Worm (Caenorhabditis elegans) whole organism, L3 larva: Measurements from ENCODE around the gene C36C9.11.
"Not testable (repeated sequence)": the region's sequence is repeated elsewhere in the genome, so short reads cannot be mapped to it uniquely, and the experiment has no call there.

Experiments used
- R02D3.7 ChIP-seq: fragments of 150-350 bp; optimal IDR thresholded peaks from 2 replicates; lab custom pipeline; 2014; ENCODE audit warnings: missing biosample characterization, missing genetic modification characterization
- ama-1 ChIP-seq: fragments of 150-350 bp; optimal IDR thresholded peaks from 2 replicates; lab custom pipeline; 2018
- elt-3 ChIP-seq, 3 experiments: fragments of 150-350 bp in 1 of 3; sonication (generic microtip) in 2 of 3; optimal IDR thresholded peaks; 2 replicates in 2 of 3; 4 replicates in 1 of 3; lab custom pipeline; 2014 to 2017; ENCODE audit warnings: missing biosample characterization in 3 of 3, missing genetic modification characterization in 3 of 3
- fkh-10 ChIP-seq: sonication (generic microtip); optimal IDR thresholded peaks from 2 replicates; lab custom pipeline; 2017; ENCODE audit warnings: missing biosample characterization, missing genetic modification reagents, missing genetic modification characterization
- nfya-1 ChIP-seq: sonication (generic microtip); optimal IDR thresholded peaks from 2 replicates; lab custom pipeline; 2017; ENCODE audit warnings: missing genetic modification characterization, mild to moderate bottlenecking, missing compliant biosample characterization, antibody characterized with exemption, moderate library complexity; ENCODE audit not compliant: insufficient read depth
- nhr-11 ChIP-seq: fragments of 150-350 bp; optimal IDR thresholded peaks from 2 replicates; lab custom pipeline; 2014; ENCODE audit warnings: missing biosample characterization, missing genetic modification characterization
- nhr-237 ChIP-seq: fragments of 150-350 bp; optimal IDR thresholded peaks from 2 replicates; lab custom pipeline; 2014; ENCODE audit warnings: missing biosample characterization, missing genetic modification characterization
- nhr-76 ChIP-seq: fragments of 150-350 bp; sonication (generic microtip); optimal IDR thresholded peaks from 5 replicates; lab custom pipeline; 2014; ENCODE audit warnings: missing biosample characterization, missing genetic modification characterization
- pha-4 ChIP-seq: fragments of 150-350 bp; optimal IDR thresholded peaks from 2 replicates; lab custom pipeline; 2014; ENCODE audit warnings: missing biosample characterization, missing genetic modification reagents, missing genetic modification characterization
- snpc-4 ChIP-seq: fragments of 150-350 bp; optimal IDR thresholded peaks from 2 replicates; lab custom pipeline; 2014; ENCODE audit warnings: missing biosample characterization, missing genetic modification characterization
- unc-39 ChIP-seq: sonication (generic microtip); optimal IDR thresholded peaks from 4 replicates; lab custom pipeline; 2017; ENCODE audit warnings: missing biosample characterization, missing genetic modification characterization
- unc-62 ChIP-seq: fragments of 150-350 bp; sonication (generic microtip); optimal IDR thresholded peaks from 4 replicates; lab custom pipeline; 2014; ENCODE audit warnings: missing biosample characterization, missing genetic modification reagents, missing genetic modification characterization
- zag-1 ChIP-seq: fragments of 150-350 bp; optimal IDR thresholded peaks from 2 replicates; lab custom pipeline; 2014; ENCODE audit warnings: missing biosample characterization, missing genetic modification characterization

DNA sequence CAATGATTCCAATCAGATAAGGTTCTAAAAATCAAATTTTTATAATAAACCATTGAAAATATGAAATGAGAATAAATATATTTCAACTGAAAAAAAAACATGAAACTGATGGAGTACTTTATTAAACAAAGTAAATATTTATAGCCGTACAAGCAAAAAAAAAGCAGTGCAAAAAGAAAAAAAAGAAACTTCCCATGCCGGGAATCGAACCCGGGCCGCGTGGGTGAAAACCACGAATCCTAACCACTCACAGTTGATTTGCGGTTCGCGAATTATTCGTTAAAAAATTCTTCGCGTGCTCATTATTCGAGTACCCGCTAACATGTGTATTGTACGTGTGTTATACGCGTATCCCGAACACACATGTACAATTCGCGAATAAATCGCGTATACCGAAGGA lies 3.7 kb downstream of the C36C9.11 start, which contains the start of gene C36C9.6:
- TF ChIP-seq snpc-4 (tag; lab: Kevin White, UChicago); zag-1 (tag; lab: Kevin White, UChicago); ama-1 (lab: Kevin White, UChicago); unc-62 (GFP tag; lab: Kevin White, UChicago); nhr-11 (tag; lab: Kevin White, UChicago); nhr-76 (tag; lab: Kevin White, UChicago); unc-39 (tag; lab: Kevin White, UChicago); pha-4; nfya-1 (tag; lab: Kevin White, UChicago); nhr-237; R02D3.7; fkh-10 (GFP tag; lab: Kevin White, UChicago); elt-3 (tag; optimal IDR thresholded peaks at IDR 0.05; lab: Kevin White, UChicago): not testable (repeated sequence)
